Worm (Caenorhabditis elegans) whole organism, L1 larva: ENCODE data around the gene tra-4.

ENCODE experiments used
- C16A3.4 ChIP-seq: fragments of 150-350 bp; optimal IDR thresholded peaks from 2 replicates; lab custom pipeline; 2014; ENCODE audit warnings: missing biosample characterization, missing genetic modification characterization
- C34B4.2 ChIP-seq: sonication (generic microtip); optimal IDR thresholded peaks from 2 replicates; lab custom pipeline; 2017; ENCODE audit warnings: mild to moderate bottlenecking, missing genetic modification characterization, missing compliant biosample characterization
- F16B12.6 ChIP-seq: fragments of 150-350 bp; optimal IDR thresholded peaks from 2 replicates; lab custom pipeline; 2014; ENCODE audit warnings: missing biosample characterization, missing genetic modification characterization
- aha-1 ChIP-seq: fragments of 150-350 bp; optimal IDR thresholded peaks from 2 replicates; lab custom pipeline; 2014; ENCODE audit warnings: missing biosample characterization, missing genetic modification characterization
- alr-1 ChIP-seq: fragments of 200-800 bp; sonication (Bioruptor generic); optimal IDR thresholded peaks from 2 replicates; lab custom pipeline; 2018; ENCODE audit warnings: borderline replicate concordance, mild to moderate bottlenecking, missing genetic modification characterization, missing compliant biosample characterization
- aly-2 ChIP-seq: fragments of 150-350 bp; optimal IDR thresholded peaks from 2 replicates; lab custom pipeline; 2014; ENCODE audit warnings: missing biosample characterization, missing genetic modification characterization
- ama-1 ChIP-seq: fragments of 150-350 bp; optimal IDR thresholded peaks from 2 replicates; lab custom pipeline; 2014
- ceh-63 ChIP-seq: fragments of 200-800 bp; sonication (Bioruptor generic); optimal IDR thresholded peaks from 2 replicates; lab custom pipeline; 2018; ENCODE audit warnings: mild to moderate bottlenecking, missing genetic modification characterization, missing compliant biosample characterization
- ceh-8 ChIP-seq: fragments of 200-800 bp; sonication (Bioruptor generic); optimal IDR thresholded peaks from 2 replicates; lab custom pipeline; 2018; ENCODE audit warnings: mild to moderate bottlenecking, missing genetic modification characterization, moderate library complexity, missing compliant biosample characterization
- ceh-82 ChIP-seq, 3 experiments: fragments of 150-350 bp in 1 of 3; sonication (generic microtip) in 2 of 3; optimal IDR thresholded peaks; 2 replicates each; lab custom pipeline; 2014 to 2017; ENCODE audit warnings: missing biosample characterization in 3 of 3, missing genetic modification characterization in 3 of 3
- ceh-88 ChIP-seq: fragments of 200-800 bp; sonication (Bioruptor generic); IDR thresholded peaks from 2 replicates; pipeline ENCODE4 v1.3.6; 2022; ENCODE audit warnings: missing genetic modification characterization, missing compliant biosample characterization
- ceh-90 ChIP-seq: sonication (generic microtip); optimal IDR thresholded peaks from 2 replicates; lab custom pipeline; 2016; ENCODE audit warnings: missing genetic modification characterization, missing compliant biosample characterization
- dpl-1 ChIP-seq, 3 experiments: fragments of 150-350 bp in 2 of 3; sonication (generic microtip) in 1 of 3; optimal IDR thresholded peaks; 2 replicates each; lab custom pipeline; 2014 to 2017; ENCODE audit warnings: missing biosample characterization in 3 of 3, missing genetic modification characterization in 3 of 3, missing genetic modification reagents in 3 of 3
- efl-1 ChIP-seq, 4 experiments: fragments of 150-350 bp; optimal IDR thresholded peaks in 3 of 4; peaks in 1 of 4; 1 replicate in 1 of 4; 2 replicates in 3 of 4; lab custom pipeline; 2014; ENCODE audit warnings: missing biosample characterization in 2 of 4, missing genetic modification characterization in 2 of 4, missing genetic modification reagents in 2 of 4
- efl-3 ChIP-seq: fragments of 200-800 bp; sonication (Bioruptor generic); optimal IDR thresholded peaks from 2 replicates; lab custom pipeline; 2018; ENCODE audit warnings: mild to moderate bottlenecking, missing genetic modification characterization, missing compliant biosample characterization
- egl-27 ChIP-seq, 2 experiments: fragments of 150-350 bp in 1 of 2; sonication (generic microtip); optimal IDR thresholded peaks; 3 replicates each; lab custom pipeline; 2017 to 2018; ENCODE audit warnings: missing biosample characterization in 2 of 2, missing genetic modification characterization in 2 of 2, missing genetic modification reagents in 2 of 2
- elt-2 ChIP-seq: sonication (generic microtip); optimal IDR thresholded peaks from 2 replicates; lab custom pipeline; 2016; ENCODE audit warnings: missing genetic modification characterization, mild to moderate bottlenecking, inconsistent platforms, missing compliant biosample characterization, missing genetic modification reagents
- elt-3 ChIP-seq, 6 experiments: fragments of 150-350 bp in 1 of 6; sonication (generic microtip); optimal IDR thresholded peaks; 2 replicates each; lab custom pipeline; 2017 to 2018; ENCODE audit warnings: missing biosample characterization in 6 of 6, missing genetic modification characterization in 6 of 6, inconsistent platforms in 1 of 6
- fkh-10 ChIP-seq: sonication (generic microtip); optimal IDR thresholded peaks from 2 replicates; lab custom pipeline; 2017; ENCODE audit warnings: missing biosample characterization, missing genetic modification reagents, missing genetic modification characterization
- fkh-4 ChIP-seq: sonication (generic microtip); optimal IDR thresholded peaks from 2 replicates; lab custom pipeline; 2016; ENCODE audit warnings: missing compliant biosample characterization, missing genetic modification characterization, borderline replicate concordance
- fos-1 ChIP-seq: fragments of 150-350 bp; optimal IDR thresholded peaks from 2 replicates; lab custom pipeline; 2014; ENCODE audit warnings: missing biosample characterization, missing genetic modification characterization
- grh-1 ChIP-seq: fragments of 200-800 bp; sonication (Bioruptor generic); IDR thresholded peaks from 2 replicates; pipeline ENCODE4 v1.3.6; 2022; ENCODE audit warnings: missing genetic modification reagents, missing genetic modification characterization, missing compliant biosample characterization
- hlh-17 ChIP-seq: fragments of 200-800 bp; sonication (Bioruptor generic); optimal IDR thresholded peaks from 2 replicates; lab custom pipeline; 2018; ENCODE audit warnings: missing genetic modification characterization, mild to moderate bottlenecking, missing compliant biosample characterization, moderate library complexity, borderline replicate concordance
- hpl-2 ChIP-seq: fragments of 150-350 bp; optimal IDR thresholded peaks from 2 replicates; lab custom pipeline; 2014; ENCODE audit warnings: missing biosample characterization, missing genetic modification reagents, missing genetic modification characterization
- jun-1 ChIP-seq: fragments of 150-350 bp; optimal IDR thresholded peaks from 2 replicates; lab custom pipeline; 2014; ENCODE audit warnings: missing biosample characterization, missing genetic modification reagents, missing genetic modification characterization
- lin-13 ChIP-seq: fragments of 150-350 bp; optimal IDR thresholded peaks from 2 replicates; lab custom pipeline; 2014; ENCODE audit warnings: missing biosample characterization, missing genetic modification reagents, missing genetic modification characterization
- lin-15B ChIP-seq: fragments of 150-350 bp; sonication (generic microtip); optimal IDR thresholded peaks from 3 replicates; lab custom pipeline; 2014; ENCODE audit warnings: missing biosample characterization, missing genetic modification characterization
- lin-35 ChIP-seq, 2 experiments: fragments of 150-350 bp; optimal IDR thresholded peaks; 2 replicates each; lab custom pipeline; 2014; ENCODE audit warnings: missing biosample characterization in 2 of 2, missing genetic modification characterization in 2 of 2, missing genetic modification reagents in 2 of 2
- lir-3 ChIP-seq: sonication (generic microtip); optimal IDR thresholded peaks from 2 replicates; lab custom pipeline; 2016; ENCODE audit warnings: mild to moderate bottlenecking, missing genetic modification characterization, moderate library complexity, missing compliant biosample characterization; ENCODE audit not compliant: poor library complexity
- mdl-1 ChIP-seq, 2 experiments: fragments of 150-350 bp; optimal IDR thresholded peaks; 2 replicates each; lab custom pipeline; 2014 to 2017; ENCODE audit warnings: missing biosample characterization in 2 of 2, missing genetic modification characterization in 2 of 2, inconsistent platforms in 1 of 2
- mep-1 ChIP-seq: fragments of 150-350 bp; optimal IDR thresholded peaks from 2 replicates; lab custom pipeline; 2014; ENCODE audit warnings: missing biosample characterization, missing genetic modification characterization
- nhr-11 ChIP-seq: fragments of 150-350 bp; optimal IDR thresholded peaks from 2 replicates; lab custom pipeline; 2014; ENCODE audit warnings: missing biosample characterization, missing genetic modification characterization
- nhr-12 ChIP-seq: sonication (generic microtip); optimal IDR thresholded peaks from 2 replicates; lab custom pipeline; 2017; ENCODE audit warnings: missing biosample characterization, missing genetic modification characterization
- nhr-71 ChIP-seq: sonication (generic microtip); optimal IDR thresholded peaks from 2 replicates; lab custom pipeline; 2016; ENCODE audit warnings: mild to moderate bottlenecking, missing genetic modification characterization, moderate library complexity, missing compliant biosample characterization
- nhr-77 ChIP-seq: fragments of 150-350 bp; optimal IDR thresholded peaks from 2 replicates; lab custom pipeline; 2014; ENCODE audit warnings: missing biosample characterization, missing genetic modification characterization
- nhr-84 ChIP-seq: sonication (generic microtip); optimal IDR thresholded peaks from 2 replicates; lab custom pipeline; 2017; ENCODE audit warnings: missing biosample characterization, missing genetic modification characterization
- nhr-85 ChIP-seq: sonication (generic microtip); peaks from one replicate; lab custom pipeline; 2016; ENCODE audit warnings: missing genetic modification characterization, inconsistent platforms, missing compliant biosample characterization
- rnt-1 ChIP-seq: sonication (generic microtip); optimal IDR thresholded peaks from 2 replicates; lab custom pipeline; 2016; ENCODE audit warnings: mild to moderate bottlenecking, missing genetic modification characterization, moderate library complexity, missing compliant biosample characterization
- snpc-4 ChIP-seq: fragments of 150-350 bp; optimal IDR thresholded peaks from 2 replicates; lab custom pipeline; 2014; ENCODE audit warnings: missing biosample characterization, missing genetic modification characterization
- snu-23 ChIP-seq: sonication (generic microtip); optimal IDR thresholded peaks from 2 replicates; lab custom pipeline; 2016; ENCODE audit warnings: missing genetic modification characterization, missing compliant biosample characterization
- sox-4 ChIP-seq: sonication (generic microtip); optimal IDR thresholded peaks from 2 replicates; lab custom pipeline; 2016; ENCODE audit warnings: missing genetic modification characterization, missing compliant biosample characterization
- swsn-7 ChIP-seq: sonication (generic microtip); optimal IDR thresholded peaks from 2 replicates; lab custom pipeline; 2016; ENCODE audit warnings: missing genetic modification characterization, missing compliant biosample characterization
- tlp-1 ChIP-seq: fragments of 150-350 bp; optimal IDR thresholded peaks from 2 replicates; lab custom pipeline; 2014; ENCODE audit warnings: missing biosample characterization, missing genetic modification characterization
- unc-62 ChIP-seq: fragments of 150-350 bp; optimal IDR thresholded peaks from 2 replicates; lab custom pipeline; 2014; ENCODE audit warnings: missing biosample characterization, missing genetic modification reagents, missing genetic modification characterization
- unc-86 ChIP-seq: sonication (generic microtip); optimal IDR thresholded peaks from 2 replicates; lab custom pipeline; 2016; ENCODE audit warnings: missing genetic modification characterization, missing compliant biosample characterization
- unc-98 ChIP-seq: fragments of 200-800 bp; sonication (Bioruptor generic); IDR thresholded peaks from 2 replicates; pipeline ENCODE4 v1.3.6; 2022; ENCODE audit warnings: missing genetic modification characterization, missing compliant biosample characterization
- vab-15 ChIP-seq: sonication (generic microtip); optimal IDR thresholded peaks from 2 replicates; lab custom pipeline; 2017; ENCODE audit warnings: missing genotype, mild to moderate bottlenecking, missing genetic modification characterization, missing compliant biosample characterization
- zag-1 ChIP-seq: fragments of 150-350 bp; optimal IDR thresholded peaks from 2 replicates; lab custom pipeline; 2014; ENCODE audit warnings: missing biosample characterization, missing genetic modification characterization
- zip-4 ChIP-seq: fragments of 200-800 bp; sonication (Bioruptor generic); optimal IDR thresholded peaks from 2 replicates; lab custom pipeline; 2018; ENCODE audit warnings: mild to moderate bottlenecking, missing genetic modification characterization, moderate library complexity, missing compliant biosample characterization
- ztf-11 ChIP-seq, 2 experiments: sonication (generic microtip); optimal IDR thresholded peaks; 2 replicates each; lab custom pipeline; 2016 to 2017; ENCODE audit warnings: missing genetic modification characterization in 2 of 2, missing biosample characterization in 1 of 2, missing compliant biosample characterization in 1 of 2
- ztf-4 ChIP-seq: fragments of 150-350 bp; optimal IDR thresholded peaks from 2 replicates; lab custom pipeline; 2014; ENCODE audit warnings: missing biosample characterization, missing genetic modification characterization

The tra-4 gene

ce11 chrX:2852388-2852908 is 5.0 kb downstream of the tra-4 start, which contains the start of gene kin-29:
Gene kin-29, minus strand, starts transcription at chrX:2852438.
- TF ChIP-seq elt-2 (tag; lab: Kevin White, UChicago) = peak; percentile 70
- no peak for TF ChIP-seq aly-2 (tag; lab: Kevin White, UChicago)
- TF ChIP-seq unc-62 (GFP tag; lab: Kevin White, UChicago) = no peak
- peak in 4 of 6 experiments; percentile 4 to 70 (median 39) for TF ChIP-seq elt-3 (tag; optimal IDR thresholded peaks at IDR 0.05; lab: Kevin White, UChicago)
- TF ChIP-seq mep-1 (tag; lab: Kevin White, UChicago) = peak; percentile 78
- TF ChIP-seq jun-1 (tag; lab: Kevin White, UChicago) = peak; percentile 90
- peak; percentile 72 for TF ChIP-seq ztf-4 (tag; lab: Kevin White, UChicago)
- TF ChIP-seq mdl-1 (tag; optimal IDR thresholded peaks at IDR 0.05; lab: Kevin White, UChicago) = peak in 1 of 2 experiments; percentile 84
- peak; percentile 42 to 90 (median 46) for TF ChIP-seq ceh-82 (tag; optimal IDR thresholded peaks at IDR 0.05; lab: Kevin White, UChicago)
- TF ChIP-seq lin-35 (GFP tag; optimal IDR thresholded peaks at IDR 0.05; lab: Kevin White, UChicago) = peak; percentile 48 to 79
- TF ChIP-seq efl-1 (optimal IDR thresholded peaks at IDR 0.05; lab: Kevin White, UChicago) = peak; percentile 42 to 51
- TF ChIP-seq efl-1 (GFP tag; optimal IDR thresholded peaks at IDR 0.05 in 1 of 2; lab: Kevin White, UChicago) = peak; percentile 4 to 91
- no peak for TF ChIP-seq zag-1 (tag; lab: Kevin White, UChicago)
- no peak for TF ChIP-seq nhr-84
- no peak for TF ChIP-seq C34B4.2 (tag; lab: Kevin White, UChicago)
- TF ChIP-seq nhr-77 (tag; lab: Kevin White, UChicago) = peak; percentile 88
- no peak for TF ChIP-seq tlp-1
- TF ChIP-seq nhr-85 (tag; lab: Kevin White, UChicago) = peak; percentile 93
- peak; percentile 76 for TF ChIP-seq lin-13 (GFP tag; lab: Kevin White, UChicago)
- TF ChIP-seq snpc-4 (tag; lab: Kevin White, UChicago) = peak; percentile 18
- TF ChIP-seq ama-1 (lab: Kevin White, UChicago) = no peak
- peak; percentile 89 for TF ChIP-seq fkh-10 (GFP tag; lab: Kevin White, UChicago)
- TF ChIP-seq ceh-63 = no peak
- TF ChIP-seq fkh-4 (tag; lab: Kevin White, UChicago) = no peak
- TF ChIP-seq zip-4 (GFP tag; lab: Kevin White, UChicago) = peak; percentile 43
- TF ChIP-seq lin-15B (tag; lab: Kevin White, UChicago) = peak; percentile 11
- peak; percentile 86 for TF ChIP-seq unc-86
- peak; percentile 86 for TF ChIP-seq C16A3.4 (tag; lab: Kevin White, UChicago)
- TF ChIP-seq egl-27 (tag; optimal IDR thresholded peaks at IDR 0.05; lab: Kevin White, UChicago) = peak; percentile 26 to 45
- TF ChIP-seq alr-1 (tag; lab: Kevin White, UChicago) = no peak
- TF ChIP-seq vab-15 = no peak
- TF ChIP-seq swsn-7 (tag; lab: Kevin White, UChicago) = peak; percentile 92
- peak; percentile 91 for TF ChIP-seq nhr-71 (tag; lab: Kevin White, UChicago)
- peak; percentile 48 for TF ChIP-seq fos-1 (tag; lab: Kevin White, UChicago)
- no peak for TF ChIP-seq nhr-12 (tag; lab: Kevin White, UChicago)
- no peak for TF ChIP-seq aha-1
- no peak for TF ChIP-seq F16B12.6 (tag; lab: Kevin White, UChicago)
- no peak for TF ChIP-seq nhr-11 (tag; lab: Kevin White, UChicago)
- no peak for TF ChIP-seq hlh-17 (GFP tag; lab: Kevin White, UChicago)
- peak; percentile 23 for TF ChIP-seq lir-3 (tag; lab: Kevin White, UChicago)
- TF ChIP-seq ceh-90 = no peak
- TF ChIP-seq hpl-2 (GFP tag; lab: Kevin White, UChicago) = peak; percentile 74
- peak; percentile 96 for TF ChIP-seq snu-23 (GFP tag; lab: Kevin White, UChicago)
- peak in 1 of 2 experiments; percentile 71 for TF ChIP-seq ztf-11 (tag; optimal IDR thresholded peaks at IDR 0.05; lab: Kevin White, UChicago)
- no peak for TF ChIP-seq unc-98 (GFP tag; lab: Robert Waterston, UW)
- peak; percentile 51; the same call in 1 of the 2 replicates for TF ChIP-seq ceh-88 (GFP tag; lab: Robert Waterston, UW)
- TF ChIP-seq sox-4 (tag; lab: Kevin White, UChicago) = peak; percentile 51
- peak in 2 of 3 experiments; percentile 33 to 41 for TF ChIP-seq dpl-1 (GFP tag; optimal IDR thresholded peaks at IDR 0.05; lab: Kevin White, UChicago)
- TF ChIP-seq ceh-8 (GFP tag; lab: Kevin White, UChicago) = peak; percentile 35
- no peak for TF ChIP-seq efl-3 (GFP tag; lab: Kevin White, UChicago)
- 0 out of 2 replicates have a peak, but pooled peaks have one; percentile 27 for TF ChIP-seq grh-1 (GFP tag; lab: Robert Waterston, UW)
- TF ChIP-seq rnt-1 = peak; percentile 66
